Worm (Caenorhabditis elegans) whole organism, L4/young adult: ENCODE data around the gene C49F8.3.

ENCODE experiments used
- W03F9.2 ChIP-seq: fragments of 150-350 bp; optimal IDR thresholded peaks from 2 replicates; lab custom pipeline; 2014; ENCODE audit warnings: missing biosample characterization, missing genetic modification characterization
- dao-5 ChIP-seq: sonication (generic microtip); optimal IDR thresholded peaks from 2 replicates; lab custom pipeline; 2016; ENCODE audit warnings: missing genotype, missing genetic modification characterization, moderate library complexity, missing compliant biosample characterization

- TF ChIP-seq dao-5 (tag; lab: Kevin White, UChicago) (no peak), W03F9.2 (tag; lab: Kevin White, UChicago) (no peak)
These were observed 37.9 kb downstream of the C49F8.3 start for ce11 chrX:13349230-13350122.
